Worm (Caenorhabditis elegans) whole organism, L1 larva: Measurements from ENCODE around the gene tmem-138.

Experiments used
- C04F5.9 ChIP-seq: sonication (generic microtip); optimal IDR thresholded peaks from 2 replicates; lab custom pipeline; 2016; ENCODE audit warnings: missing genetic modification characterization, missing compliant biosample characterization
- C34B4.2 ChIP-seq: sonication (generic microtip); optimal IDR thresholded peaks from 2 replicates; lab custom pipeline; 2017; ENCODE audit warnings: mild to moderate bottlenecking, missing genetic modification characterization, missing compliant biosample characterization
- aha-1 ChIP-seq: fragments of 150-350 bp; optimal IDR thresholded peaks from 2 replicates; lab custom pipeline; 2014; ENCODE audit warnings: missing biosample characterization, missing genetic modification characterization
- alr-1 ChIP-seq: fragments of 200-800 bp; sonication (Bioruptor generic); optimal IDR thresholded peaks from 2 replicates; lab custom pipeline; 2018; ENCODE audit warnings: borderline replicate concordance, mild to moderate bottlenecking, missing genetic modification characterization, missing compliant biosample characterization
- blmp-1 ChIP-seq: fragments of 150-350 bp; optimal IDR thresholded peaks from 2 replicates; lab custom pipeline; 2014; ENCODE audit warnings: missing biosample characterization, missing genetic modification characterization
- ceh-63 ChIP-seq: fragments of 200-800 bp; sonication (Bioruptor generic); optimal IDR thresholded peaks from 2 replicates; lab custom pipeline; 2018; ENCODE audit warnings: mild to moderate bottlenecking, missing genetic modification characterization, missing compliant biosample characterization
- ceh-82 ChIP-seq, 3 experiments: fragments of 150-350 bp in 1 of 3; sonication (generic microtip) in 2 of 3; optimal IDR thresholded peaks; 2 replicates each; lab custom pipeline; 2014 to 2017; ENCODE audit warnings: missing biosample characterization in 3 of 3, missing genetic modification characterization in 3 of 3
- ceh-90 ChIP-seq: sonication (generic microtip); optimal IDR thresholded peaks from 2 replicates; lab custom pipeline; 2016; ENCODE audit warnings: missing genetic modification characterization, missing compliant biosample characterization
- ces-1 ChIP-seq: fragments of 150-350 bp; optimal IDR thresholded peaks from 2 replicates; lab custom pipeline; 2014; ENCODE audit warnings: missing biosample characterization, missing genetic modification reagents, missing genetic modification characterization
- dsc-1 ChIP-seq: sonication (generic microtip); optimal IDR thresholded peaks from 2 replicates; lab custom pipeline; 2016; ENCODE audit warnings: mild to moderate bottlenecking, missing genetic modification characterization, missing compliant biosample characterization
- efl-1 ChIP-seq, 4 experiments: fragments of 150-350 bp; optimal IDR thresholded peaks in 3 of 4; peaks in 1 of 4; 1 replicate in 1 of 4; 2 replicates in 3 of 4; lab custom pipeline; 2014; ENCODE audit warnings: missing biosample characterization in 2 of 4, missing genetic modification characterization in 2 of 4, missing genetic modification reagents in 2 of 4
- efl-3 ChIP-seq: fragments of 200-800 bp; sonication (Bioruptor generic); optimal IDR thresholded peaks from 2 replicates; lab custom pipeline; 2018; ENCODE audit warnings: mild to moderate bottlenecking, missing genetic modification characterization, missing compliant biosample characterization
- egl-27 ChIP-seq, 2 experiments: fragments of 150-350 bp in 1 of 2; sonication (generic microtip); optimal IDR thresholded peaks; 3 replicates each; lab custom pipeline; 2017 to 2018; ENCODE audit warnings: missing biosample characterization in 2 of 2, missing genetic modification characterization in 2 of 2, missing genetic modification reagents in 2 of 2
- elt-2 ChIP-seq: sonication (generic microtip); optimal IDR thresholded peaks from 2 replicates; lab custom pipeline; 2016; ENCODE audit warnings: missing genetic modification characterization, mild to moderate bottlenecking, inconsistent platforms, missing compliant biosample characterization, missing genetic modification reagents
- elt-3 ChIP-seq, 6 experiments: fragments of 150-350 bp in 1 of 6; sonication (generic microtip); optimal IDR thresholded peaks; 2 replicates each; lab custom pipeline; 2017 to 2018; ENCODE audit warnings: missing biosample characterization in 6 of 6, missing genetic modification characterization in 6 of 6, inconsistent platforms in 1 of 6
- ets-5 ChIP-seq: fragments of 200-800 bp; sonication (Bioruptor generic); IDR thresholded peaks from 2 replicates; pipeline ENCODE4 v1.3.6; 2022; ENCODE audit warnings: missing genetic modification characterization, missing compliant biosample characterization
- fkh-8 ChIP-seq: sonication (generic microtip); optimal IDR thresholded peaks from 2 replicates; lab custom pipeline; 2016; ENCODE audit warnings: mild to moderate bottlenecking, missing genetic modification characterization, missing compliant biosample characterization
- hlh-4 ChIP-seq: sonication (generic microtip); optimal IDR thresholded peaks from 2 replicates; lab custom pipeline; 2016; ENCODE audit warnings: mild to moderate bottlenecking, missing genetic modification characterization, missing compliant biosample characterization
- hpl-2 ChIP-seq: fragments of 150-350 bp; optimal IDR thresholded peaks from 2 replicates; lab custom pipeline; 2014; ENCODE audit warnings: missing biosample characterization, missing genetic modification reagents, missing genetic modification characterization
- isw-1 ChIP-seq: fragments of 200-800 bp; sonication (Bioruptor generic); IDR thresholded peaks from 2 replicates; pipeline ENCODE4 v1.3.6; 2022; ENCODE audit warnings: missing genetic modification characterization, missing compliant biosample characterization
- lin-13 ChIP-seq: fragments of 150-350 bp; optimal IDR thresholded peaks from 2 replicates; lab custom pipeline; 2014; ENCODE audit warnings: missing biosample characterization, missing genetic modification reagents, missing genetic modification characterization
- lin-14 ChIP-seq: fragments of 200-800 bp; sonication (Bioruptor generic); optimal IDR thresholded peaks from 2 replicates; lab custom pipeline; 2018; ENCODE audit warnings: mild to moderate bottlenecking, missing genetic modification characterization, moderate library complexity, missing compliant biosample characterization
- lin-15B ChIP-seq: fragments of 150-350 bp; sonication (generic microtip); optimal IDR thresholded peaks from 3 replicates; lab custom pipeline; 2014; ENCODE audit warnings: missing biosample characterization, missing genetic modification characterization
- lin-39 ChIP-seq: fragments of 150-350 bp; optimal IDR thresholded peaks from 2 replicates; lab custom pipeline; 2014; ENCODE audit warnings: missing biosample characterization, missing genetic modification reagents, missing genetic modification characterization
- mdl-1 ChIP-seq, 2 experiments: fragments of 150-350 bp; optimal IDR thresholded peaks; 2 replicates each; lab custom pipeline; 2014 to 2017; ENCODE audit warnings: missing biosample characterization in 2 of 2, missing genetic modification characterization in 2 of 2, inconsistent platforms in 1 of 2
- mef-2 ChIP-seq: fragments of 150-350 bp; optimal IDR thresholded peaks from 2 replicates; lab custom pipeline; 2014; ENCODE audit warnings: missing biosample characterization, missing genetic modification characterization
- mep-1 ChIP-seq: fragments of 150-350 bp; optimal IDR thresholded peaks from 2 replicates; lab custom pipeline; 2014; ENCODE audit warnings: missing biosample characterization, missing genetic modification characterization
- nhr-19 ChIP-seq: fragments of 200-800 bp; sonication (Bioruptor generic); conservative IDR thresholded peaks from 2 replicates; pipeline ENCODE4 v1.3.6; 2022; ENCODE audit warnings: missing genetic modification characterization, missing compliant biosample characterization
- nhr-20 ChIP-seq: sonication (generic microtip); optimal IDR thresholded peaks from 2 replicates; lab custom pipeline; 2016; ENCODE audit warnings: mild to moderate bottlenecking, missing genetic modification characterization, missing compliant biosample characterization
- nhr-237 ChIP-seq: fragments of 150-350 bp; optimal IDR thresholded peaks from 2 replicates; lab custom pipeline; 2014; ENCODE audit warnings: missing biosample characterization, missing genetic modification characterization
- nhr-28 ChIP-seq: fragments of 150-350 bp; optimal IDR thresholded peaks from 2 replicates; lab custom pipeline; 2014; ENCODE audit warnings: missing biosample characterization, missing genetic modification characterization
- nhr-47 ChIP-seq: sonication (generic microtip); optimal IDR thresholded peaks from 2 replicates; lab custom pipeline; 2016; ENCODE audit warnings: mild to moderate bottlenecking, missing genetic modification characterization, moderate library complexity, missing compliant biosample characterization
- nhr-71 ChIP-seq: sonication (generic microtip); optimal IDR thresholded peaks from 2 replicates; lab custom pipeline; 2016; ENCODE audit warnings: mild to moderate bottlenecking, missing genetic modification characterization, moderate library complexity, missing compliant biosample characterization
- nhr-77 ChIP-seq: fragments of 150-350 bp; optimal IDR thresholded peaks from 2 replicates; lab custom pipeline; 2014; ENCODE audit warnings: missing biosample characterization, missing genetic modification characterization
- pag-3 ChIP-seq: sonication (generic microtip); optimal IDR thresholded peaks from 2 replicates; lab custom pipeline; 2017; ENCODE audit warnings: missing genetic modification characterization, mild to moderate bottlenecking, missing compliant biosample characterization, antibody characterized with exemption, borderline replicate concordance; ENCODE audit not compliant: insufficient read depth
- rnt-1 ChIP-seq: sonication (generic microtip); optimal IDR thresholded peaks from 2 replicates; lab custom pipeline; 2016; ENCODE audit warnings: mild to moderate bottlenecking, missing genetic modification characterization, moderate library complexity, missing compliant biosample characterization
- snu-23 ChIP-seq: sonication (generic microtip); optimal IDR thresholded peaks from 2 replicates; lab custom pipeline; 2016; ENCODE audit warnings: missing genetic modification characterization, missing compliant biosample characterization
- sox-4 ChIP-seq: sonication (generic microtip); optimal IDR thresholded peaks from 2 replicates; lab custom pipeline; 2016; ENCODE audit warnings: missing genetic modification characterization, missing compliant biosample characterization
- sptf-1 ChIP-seq: fragments of 150-350 bp; optimal IDR thresholded peaks from 2 replicates; lab custom pipeline; 2014; ENCODE audit warnings: missing biosample characterization, missing genetic modification characterization
- sup-37 ChIP-seq: fragments of 200-800 bp; sonication (Bioruptor generic); optimal IDR thresholded peaks from 2 replicates; lab custom pipeline; 2018; ENCODE audit warnings: mild to moderate bottlenecking, missing genetic modification characterization, missing compliant biosample characterization
- tbx-2 ChIP-seq: sonication (generic microtip); optimal IDR thresholded peaks from 2 replicates; lab custom pipeline; 2016; ENCODE audit warnings: missing genetic modification characterization, missing compliant biosample characterization
- tlp-1 ChIP-seq: fragments of 150-350 bp; optimal IDR thresholded peaks from 2 replicates; lab custom pipeline; 2014; ENCODE audit warnings: missing biosample characterization, missing genetic modification characterization
- unc-130 ChIP-seq: fragments of 150-350 bp; optimal IDR thresholded peaks from 2 replicates; lab custom pipeline; 2017; ENCODE audit warnings: missing biosample characterization, missing genetic modification characterization, inconsistent platforms
- unc-30 ChIP-seq: sonication (generic microtip); optimal IDR thresholded peaks from 2 replicates; lab custom pipeline; 2017; ENCODE audit warnings: missing biosample characterization, missing genetic modification characterization
- unc-62 ChIP-seq: fragments of 150-350 bp; optimal IDR thresholded peaks from 2 replicates; lab custom pipeline; 2014; ENCODE audit warnings: missing biosample characterization, missing genetic modification reagents, missing genetic modification characterization
- xbp-1 ChIP-seq: sonication (generic microtip); optimal IDR thresholded peaks from 2 replicates; lab custom pipeline; 2016; ENCODE audit warnings: missing genetic modification characterization, missing compliant biosample characterization
- ztf-4 ChIP-seq: fragments of 150-350 bp; optimal IDR thresholded peaks from 2 replicates; lab custom pipeline; 2014; ENCODE audit warnings: missing biosample characterization, missing genetic modification characterization

Gene tmem-138

DNA sequence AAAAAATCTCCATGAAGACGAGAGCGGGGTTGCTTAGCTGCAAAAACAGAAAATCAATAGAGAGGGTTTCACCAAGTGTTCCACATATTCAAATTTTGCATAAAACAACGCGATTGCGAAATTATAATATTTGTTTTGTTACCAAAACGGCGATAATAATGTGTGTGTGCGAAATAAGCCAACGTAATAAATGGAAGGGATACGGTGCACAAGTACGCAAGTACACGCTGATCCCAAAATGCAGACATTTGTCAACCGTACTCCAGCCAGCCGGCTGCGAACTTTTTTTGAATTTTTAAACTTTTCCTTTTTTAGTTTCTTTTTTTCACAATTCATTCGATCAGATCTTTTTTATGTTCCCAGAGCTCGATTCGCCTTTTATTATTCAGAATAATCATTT, 32.3 kb upstream of the tmem-138 start, which contains the start of gene ire-1 (continued):
- TF ChIP-seq isw-1 (GFP tag; lab: Robert Waterston, UW) (peak; percentile 50), ceh-90 (tag; lab: Kevin White, UChicago) (no peak), efl-3 (no peak), mef-2 (tag; lab: Kevin White, UChicago) (no peak), sox-4 (tag; lab: Kevin White, UChicago) (no peak), alr-1 (tag; lab: Kevin White, UChicago) (no peak), mdl-1 (tag; optimal IDR thresholded peaks at IDR 0.05; lab: Kevin White, UChicago) (peak in 1 of 2 experiments; percentile 53), tbx-2 (peak; percentile 26), elt-3 (tag; optimal IDR thresholded peaks at IDR 0.05; lab: Kevin White, UChicago) (peak in 1 of 6 experiments; percentile 59), dsc-1 (tag; lab: Kevin White, UChicago) (peak; percentile 9)

- TF ChIP-seq unc-62 (GFP tag; lab: Kevin White, UChicago) (no peak), xbp-1 (tag; lab: Kevin White, UChicago) (no peak), hlh-4 (tag; lab: Kevin White, UChicago) (no peak), isw-1 (GFP tag; lab: Robert Waterston, UW) (no peak), egl-27 (tag; optimal IDR thresholded peaks at IDR 0.05; lab: Kevin White, UChicago) (no peak), tlp-1 (tag; lab: Kevin White, UChicago) (no peak), efl-1 (optimal IDR thresholded peaks at IDR 0.05; lab: Kevin White, UChicago) (no peak), efl-1 (GFP tag; optimal IDR thresholded peaks at IDR 0.05 in 1 of 2; lab: Kevin White, UChicago) (peak in 1 of 2 experiments; percentile 86), rnt-1 (tag; lab: Kevin White, UChicago) (no peak), lin-14 (GFP tag; lab: Kevin White, UChicago) (peak; percentile 8), ces-1 (GFP tag; lab: Kevin White, UChicago) (no peak), mep-1 (tag; lab: Kevin White, UChicago) (no peak), nhr-77 (tag; lab: Kevin White, UChicago) (no peak), nhr-19 (GFP tag; lab: Robert Waterston, UW) (no peak), unc-130 (no peak), lin-39 (tag; lab: Kevin White, UChicago) (no peak), elt-2 (tag; lab: Kevin White, UChicago) (no peak), unc-30 (no peak), ets-5 (GFP tag; lab: Robert Waterston, UW) (no peak), nhr-20 (tag; lab: Kevin White, UChicago) (no peak), blmp-1 (tag; lab: Kevin White, UChicago) (peak; percentile 73), lin-13 (no peak), tbx-2 (no peak), nhr-28 (no peak), aha-1 (tag; lab: Kevin White, UChicago) (no peak), pag-3 (tag; lab: Kevin White, UChicago) (no peak)
Measured at ce11 chrII:8125439-8125838, 31.7 kb upstream of the tmem-138 start.

- peak; percentile 18 for TF ChIP-seq nhr-20 (tag; lab: Kevin White, UChicago)
- TF ChIP-seq dsc-1 (tag; lab: Kevin White, UChicago), result peak; percentile 38
- TF ChIP-seq egl-27 (tag; optimal IDR thresholded peaks at IDR 0.05; lab: Kevin White, UChicago), result peak in 1 of 2 experiments; percentile 14
- TF ChIP-seq ceh-63 (GFP tag; lab: Kevin White, UChicago), result no peak
- peak in 1 of 2 experiments; percentile 8 for TF ChIP-seq efl-1 (optimal IDR thresholded peaks at IDR 0.05; lab: Kevin White, UChicago)
- peak in 1 of 2 experiments; percentile 0 for TF ChIP-seq efl-1 (GFP tag; optimal IDR thresholded peaks at IDR 0.05 in 1 of 2; lab: Kevin White, UChicago)
- peak; percentile 52 for TF ChIP-seq rnt-1 (tag; lab: Kevin White, UChicago)
- no peak for TF ChIP-seq tlp-1 (tag; lab: Kevin White, UChicago)
- no peak for TF ChIP-seq sup-37
- no peak for TF ChIP-seq C34B4.2 (tag; lab: Kevin White, UChicago)
- TF ChIP-seq snu-23 (GFP tag; lab: Kevin White, UChicago), result peak; percentile 24
- peak; percentile 29 to 77 (median 63) for TF ChIP-seq ceh-82 (tag; optimal IDR thresholded peaks at IDR 0.05; lab: Kevin White, UChicago)
- no peak for TF ChIP-seq hpl-2 (GFP tag; lab: Kevin White, UChicago)
- peak; percentile 57 for TF ChIP-seq mep-1 (tag; lab: Kevin White, UChicago)
- TF ChIP-seq sptf-1 (tag; lab: Kevin White, UChicago), result no peak
- TF ChIP-seq ceh-90 (tag; lab: Kevin White, UChicago), result no peak
- peak; percentile 30 for TF ChIP-seq blmp-1 (tag; lab: Kevin White, UChicago)
- TF ChIP-seq C04F5.9, result no peak
- peak; percentile 61 for TF ChIP-seq fkh-8 (tag; lab: Kevin White, UChicago)
- no peak for TF ChIP-seq lin-15B (tag; lab: Kevin White, UChicago)
- TF ChIP-seq ets-5 (GFP tag; lab: Robert Waterston, UW), result no peak
- TF ChIP-seq lin-39 (tag; lab: Kevin White, UChicago), result no peak
- TF ChIP-seq nhr-71 (tag; lab: Kevin White, UChicago), result peak; percentile 64
- TF ChIP-seq nhr-237 (tag; lab: Kevin White, UChicago), result no peak
- TF ChIP-seq nhr-47, result peak; percentile 45
- no peak for TF ChIP-seq ztf-4 (tag; lab: Kevin White, UChicago)
- no peak for TF ChIP-seq pag-3 (tag; lab: Kevin White, UChicago)
Measured at ce11 chrII:8126132-8126531, 31.0 kb upstream of the tmem-138 start.
